Worm (Caenorhabditis elegans) whole organism, young adult: ENCODE data around the gene ZK550.6.

Source experiments
- B0019.2 ChIP-seq: fragments of 200-800 bp; sonication (Bioruptor generic); conservative IDR thresholded peaks from 2 replicates; pipeline ENCODE4 v1.3.6; 2022; ENCODE audit warnings: missing genetic modification reagents, missing genetic modification characterization, missing compliant biosample characterization
- F39B2.1 ChIP-seq: fragments of 200-800 bp; sonication (Bioruptor generic); IDR thresholded peaks from 2 replicates; pipeline ENCODE4 v1.3.6; 2022; ENCODE audit warnings: missing genetic modification reagents, missing genetic modification characterization, missing compliant biosample characterization
- F55B11.4 ChIP-seq: sonication (generic microtip); optimal IDR thresholded peaks from 2 replicates; lab custom pipeline; 2016; ENCODE audit warnings: missing compliant biosample characterization, missing genetic modification characterization, borderline replicate concordance; ENCODE audit not compliant: insufficient read depth
- T07F8.4 ChIP-seq: sonication (generic microtip); optimal IDR thresholded peaks from 2 replicates; lab custom pipeline; 2016; ENCODE audit warnings: mild to moderate bottlenecking, missing genetic modification characterization, moderate library complexity, missing compliant biosample characterization
- Y53F4B.3 ChIP-seq: fragments of 200-800 bp; sonication (Bioruptor generic); IDR thresholded peaks from 2 replicates; pipeline ENCODE4 v1.3.6; 2022; ENCODE audit warnings: missing genetic modification reagents, missing genetic modification characterization, missing compliant biosample characterization
- Y53G8AR.9 ChIP-seq: fragments of 200-800 bp; sonication (Bioruptor generic); conservative IDR thresholded peaks from 2 replicates; pipeline ENCODE4 v1.3.6; 2022; ENCODE audit warnings: missing genetic modification reagents, missing genetic modification characterization, missing compliant biosample characterization
- Y56A3A.18 ChIP-seq: fragments of 200-800 bp; sonication (Bioruptor generic); IDR thresholded peaks from 2 replicates; pipeline ENCODE4 v1.3.6; 2022; ENCODE audit warnings: missing genetic modification reagents, missing genetic modification characterization, missing compliant biosample characterization
- Y67H2A.10 ChIP-seq: fragments of 200-800 bp; sonication (Bioruptor generic); conservative IDR thresholded peaks from 2 replicates; pipeline ENCODE4 v1.3.6; 2022; ENCODE audit warnings: missing genetic modification reagents, missing genetic modification characterization, missing compliant biosample characterization
- akir-1 ChIP-seq: fragments of 200-800 bp; sonication (Bioruptor generic); optimal IDR thresholded peaks from 2 replicates; lab custom pipeline; 2018; ENCODE audit warnings: mild to moderate bottlenecking, missing genetic modification characterization, moderate library complexity, missing compliant biosample characterization
- ama-1 ChIP-seq, 3 experiments: fragments of 150-350 bp in 1 of 3; sonication (generic microtip) in 2 of 3; optimal IDR thresholded peaks; 2 replicates each; lab custom pipeline; 2014 to 2018; ENCODE audit warnings: missing biosample characterization in 2 of 3, missing genetic modification characterization in 2 of 3, missing genetic modification reagents in 2 of 3
- aptf-2 ChIP-seq: fragments of 200-800 bp; sonication (Bioruptor generic); conservative IDR thresholded peaks from 2 replicates; pipeline ENCODE4 v1.3.6; 2022; ENCODE audit warnings: missing genetic modification reagents, missing genetic modification characterization, missing compliant biosample characterization
- aptf-3 ChIP-seq: fragments of 200-800 bp; sonication (Bioruptor generic); IDR thresholded peaks from 2 replicates; pipeline ENCODE4 v1.3.6; 2022; ENCODE audit warnings: missing genetic modification characterization, missing compliant biosample characterization
- athp-1 ChIP-seq: sonication (generic microtip); optimal IDR thresholded peaks from 2 replicates; lab custom pipeline; 2017; ENCODE audit warnings: mild to moderate bottlenecking, missing genetic modification characterization, missing compliant biosample characterization
- bed-1 ChIP-seq: fragments of 200-800 bp; sonication (Bioruptor generic); IDR thresholded peaks from 2 replicates; pipeline ENCODE4 v1.3.6; 2022; ENCODE audit warnings: missing genetic modification reagents, missing genetic modification characterization, missing compliant biosample characterization
- cebp-2 ChIP-seq: fragments of 200-800 bp; sonication (Bioruptor generic); IDR thresholded peaks from 2 replicates; pipeline ENCODE4 v1.3.6; 2022; ENCODE audit warnings: missing genetic modification characterization, missing compliant biosample characterization
- ceh-100 ChIP-seq: fragments of 200-800 bp; sonication (Bioruptor generic); IDR thresholded peaks from 2 replicates; pipeline ENCODE4 v1.3.6; 2022; ENCODE audit warnings: missing genetic modification reagents, missing genetic modification characterization, missing compliant biosample characterization
- ceh-40 ChIP-seq: fragments of 200-800 bp; sonication (Bioruptor generic); IDR thresholded peaks from 2 replicates; pipeline ENCODE4 v1.3.6; 2022; ENCODE audit warnings: missing genetic modification characterization, missing compliant biosample characterization
- ceh-58 ChIP-seq: fragments of 200-800 bp; sonication (Bioruptor generic); IDR thresholded peaks from 2 replicates; pipeline ENCODE4 v1.3.6; 2022; ENCODE audit warnings: missing genetic modification characterization, missing compliant biosample characterization
- dpl-1 ChIP-seq: fragments of 150-350 bp; optimal IDR thresholded peaks from 2 replicates; lab custom pipeline; 2014; ENCODE audit warnings: missing biosample characterization, missing genetic modification reagents, missing genetic modification characterization
- efl-1 ChIP-seq: fragments of 150-350 bp; optimal IDR thresholded peaks from 2 replicates; lab custom pipeline; 2014; ENCODE audit warnings: missing biosample characterization, missing genetic modification reagents, missing genetic modification characterization
- egl-44 ChIP-seq: fragments of 200-800 bp; sonication (Bioruptor generic); IDR thresholded peaks from 2 replicates; pipeline ENCODE4 v1.3.6; 2022; ENCODE audit warnings: missing genetic modification reagents, missing genetic modification characterization, missing compliant biosample characterization
- ekl-4 ChIP-seq: fragments of 200-800 bp; sonication (Bioruptor generic); IDR thresholded peaks from 2 replicates; pipeline ENCODE4 v1.3.6; 2022; ENCODE audit warnings: missing genetic modification reagents, missing genetic modification characterization, missing compliant biosample characterization
- gei-17 ChIP-seq: fragments of 200-800 bp; sonication (Bioruptor generic); optimal IDR thresholded peaks from 2 replicates; lab custom pipeline; 2018; ENCODE audit warnings: mild to moderate bottlenecking, missing genetic modification characterization, missing compliant biosample characterization
- hmg-1.2 ChIP-seq: fragments of 200-800 bp; sonication (Bioruptor generic); IDR thresholded peaks from 2 replicates; pipeline ENCODE4 v1.3.6; 2022; ENCODE audit warnings: missing genetic modification reagents, missing genetic modification characterization, missing compliant biosample characterization
- lin-26 ChIP-seq: fragments of 200-800 bp; sonication (Bioruptor generic); IDR thresholded peaks from 2 replicates; pipeline ENCODE4 v1.3.6; 2022; ENCODE audit warnings: missing genetic modification reagents, missing genetic modification characterization, missing compliant biosample characterization
- lin-54 ChIP-seq: fragments of 200-800 bp; sonication (Bioruptor generic); optimal IDR thresholded peaks from 2 replicates; lab custom pipeline; 2018; ENCODE audit warnings: mild to moderate bottlenecking, missing genetic modification characterization, missing compliant biosample characterization
- madf-3 ChIP-seq: fragments of 200-800 bp; sonication (Bioruptor generic); IDR thresholded peaks from 2 replicates; pipeline ENCODE4 v1.3.6; 2022; ENCODE audit warnings: missing genetic modification reagents, missing genetic modification characterization, missing compliant biosample characterization
- madf-8 ChIP-seq: fragments of 200-800 bp; sonication (Bioruptor generic); conservative IDR thresholded peaks from 2 replicates; pipeline ENCODE4 v1.3.6; 2022; ENCODE audit warnings: missing genetic modification reagents, missing genetic modification characterization, missing compliant biosample characterization
- nfya-1 ChIP-seq: sonication (generic microtip); optimal IDR thresholded peaks from 2 replicates; lab custom pipeline; 2017; ENCODE audit warnings: antibody characterized with exemption, missing compliant biosample characterization, missing genetic modification characterization, borderline replicate concordance; ENCODE audit not compliant: insufficient read depth
- nhr-90 ChIP-seq: sonication (generic microtip); optimal IDR thresholded peaks from 2 replicates; lab custom pipeline; 2016; ENCODE audit warnings: missing genotype, mild to moderate bottlenecking, missing genetic modification characterization, missing compliant biosample characterization
- pbrm-1 ChIP-seq: fragments of 200-800 bp; sonication (Bioruptor generic); IDR thresholded peaks from 2 replicates; pipeline ENCODE4 v1.3.6; 2022; ENCODE audit warnings: missing genetic modification reagents, missing genetic modification characterization, missing compliant biosample characterization
- repo-1 ChIP-seq: sonication (generic microtip); optimal IDR thresholded peaks from 2 replicates; lab custom pipeline; 2017; ENCODE audit warnings: mild to moderate bottlenecking, missing genetic modification characterization, missing compliant biosample characterization
- sea-2 ChIP-seq: fragments of 200-800 bp; sonication (Bioruptor generic); IDR thresholded peaks from 2 replicates; pipeline ENCODE4 v1.3.6; 2022; ENCODE audit warnings: missing genetic modification characterization, missing compliant biosample characterization
- snpc-1.1 ChIP-seq: sonication (generic microtip); optimal IDR thresholded peaks from 2 replicates; lab custom pipeline; 2017; ENCODE audit warnings: missing genetic modification characterization, mild to moderate bottlenecking, missing compliant biosample characterization, antibody characterized with exemption, moderate library complexity, missing genotype, missing genetic modification reagents; ENCODE audit not compliant: insufficient read depth
- snpc-1.3 ChIP-seq: sonication (generic microtip); optimal IDR thresholded peaks from 2 replicates; lab custom pipeline; 2017; ENCODE audit warnings: missing genetic modification characterization, mild to moderate bottlenecking, missing compliant biosample characterization, antibody characterized with exemption, moderate library complexity, missing genotype, missing genetic modification reagents; ENCODE audit not compliant: insufficient read depth
- snpc-4 ChIP-seq, 5 experiments: fragments of 150-350 bp in 1 of 5; sonication (generic microtip) in 4 of 5; optimal IDR thresholded peaks; 2 replicates each; lab custom pipeline; 2014 to 2018; ENCODE audit warnings: missing genetic modification characterization in 5 of 5, missing biosample characterization in 3 of 5, antibody characterized with exemption in 2 of 5, mild to moderate bottlenecking in 2 of 5, missing compliant biosample characterization in 2 of 5, missing genotype in 2 of 5, moderate library complexity in 2 of 5, missing genetic modification reagents in 1 of 5
- sptf-2 ChIP-seq: fragments of 200-800 bp; sonication (Bioruptor generic); optimal IDR thresholded peaks from 2 replicates; lab custom pipeline; 2018; ENCODE audit warnings: mild to moderate bottlenecking, missing genetic modification characterization, missing compliant biosample characterization
- tlf-1 ChIP-seq: fragments of 200-800 bp; sonication (Bioruptor generic); optimal IDR thresholded peaks from 2 replicates; lab custom pipeline; 2018; ENCODE audit warnings: mild to moderate bottlenecking, missing genetic modification characterization, missing compliant biosample characterization
- unc-62 ChIP-seq: fragments of 150-350 bp; optimal IDR thresholded peaks from 2 replicates; lab custom pipeline; 2014; ENCODE audit warnings: missing biosample characterization, missing genetic modification reagents, missing genetic modification characterization
- zfh-2 ChIP-seq: fragments of 200-800 bp; sonication (Bioruptor generic); conservative IDR thresholded peaks from 2 replicates; pipeline ENCODE4 v1.3.6; 2022; ENCODE audit warnings: missing genetic modification reagents, missing genetic modification characterization, missing compliant biosample characterization
- ztf-26 ChIP-seq: sonication (generic microtip); optimal IDR thresholded peaks from 2 replicates; lab custom pipeline; 2017; ENCODE audit warnings: missing genetic modification characterization, missing compliant biosample characterization
- ztf-28 ChIP-seq: fragments of 200-800 bp; sonication (Bioruptor generic); IDR thresholded peaks from 2 replicates; pipeline ENCODE4 v1.3.6; 2022; ENCODE audit warnings: missing genetic modification reagents, missing genetic modification characterization, missing compliant biosample characterization

ZK550.6 gene

ce11 chrIV:17276705-17277458, 14.6 kb upstream of the ZK550.6 start, which contains the start of gene clec-196 (continued):
- TF ChIP-seq F39B2.1 (GFP tag; lab: Robert Waterston, UW) (no peak), akir-1 (no peak), Y53G8AR.9 (GFP tag; lab: Robert Waterston, UW) (no peak), ceh-40 (GFP tag; lab: Robert Waterston, UW) (no peak), pbrm-1 (GFP tag; lab: Robert Waterston, UW) (no peak), egl-44 (no peak), ekl-4 (GFP tag; lab: Robert Waterston, UW) (0 out of 2 replicates have a peak, but pooled peaks have one; percentile 7), lin-26 (GFP tag; lab: Robert Waterston, UW) (no peak), lin-54 (GFP tag; lab: Kevin White, UChicago) (peak; percentile 39), zfh-2 (GFP tag; lab: Robert Waterston, UW) (no peak), madf-3 (0 out of 2 replicates have a peak, but pooled peaks have one; percentile 22), T07F8.4 (tag; lab: Kevin White, UChicago) (no peak), ztf-26 (tag; lab: Kevin White, UChicago) (no peak)

- no peak for TF ChIP-seq gei-17 (GFP tag; lab: Kevin White, UChicago)
- no peak for TF ChIP-seq dpl-1 (GFP tag; lab: Kevin White, UChicago)
- no peak for TF ChIP-seq Y67H2A.10 (GFP tag; lab: Robert Waterston, UW)
- TF ChIP-seq Y56A3A.18 (GFP tag; lab: Robert Waterston, UW), result no peak
- no peak for TF ChIP-seq F55B11.4 (tag; lab: Kevin White, UChicago)
- no peak for TF ChIP-seq cebp-2
These were observed 13.0 kb upstream of the ZK550.6 start, which contains the start of gene lhfp-4 for ce11 chrIV:17275281-17275680. lhfp-4 (plus strand) TSS chrIV:17275581.

- peak; percentile 16 for TF ChIP-seq athp-1 (tag; lab: Kevin White, UChicago)
- peak; percentile 90 for TF ChIP-seq tlf-1 (GFP tag; lab: Kevin White, UChicago)
- peak; percentile 97 for TF ChIP-seq efl-1 (GFP tag; lab: Kevin White, UChicago)
- TF ChIP-seq gei-17 (GFP tag; lab: Kevin White, UChicago), result no peak
- TF ChIP-seq ama-1 (optimal IDR thresholded peaks at IDR 0.05; lab: Kevin White, UChicago), result no peak
- no peak for TF ChIP-seq ama-1 (GFP tag; optimal IDR thresholded peaks at IDR 0.05; lab: Kevin White, UChicago)
- TF ChIP-seq B0019.2 (GFP tag; lab: Robert Waterston, UW), result peak; percentile 66
- no peak for TF ChIP-seq ztf-28
- TF ChIP-seq snpc-1.3 (tag; lab: Kevin White, UChicago), result peak; percentile 41
- no peak for TF ChIP-seq aptf-3 (GFP tag; lab: Robert Waterston, UW)
- no peak for TF ChIP-seq repo-1 (tag; lab: Kevin White, UChicago)
- TF ChIP-seq nfya-1 (tag; lab: Kevin White, UChicago), result no peak
- no peak for TF ChIP-seq unc-62 (GFP tag; lab: Kevin White, UChicago)
- TF ChIP-seq Y53F4B.3, result no peak
- TF ChIP-seq nhr-90 (tag; lab: Kevin White, UChicago), result no peak
- TF ChIP-seq aptf-2 (GFP tag; lab: Robert Waterston, UW), result no peak
- TF ChIP-seq sptf-2 (GFP tag; lab: Kevin White, UChicago), result no peak
- TF ChIP-seq madf-8, result peak; percentile 95
- peak; percentile 35 for TF ChIP-seq snpc-4 (GFP tag; optimal IDR thresholded peaks at IDR 0.05; lab: Kevin White, UChicago)
- TF ChIP-seq snpc-4 (tag; optimal IDR thresholded peaks at IDR 0.05; lab: Kevin White, UChicago), result peak in 3 of 4 experiments; percentile 16 to 76 (median 71)
- TF ChIP-seq ceh-100 (GFP tag; lab: Robert Waterston, UW), result peak; percentile 51; the same call in 1 of the 2 replicates
- TF ChIP-seq sea-2 (GFP tag; lab: Robert Waterston, UW), result no peak
- TF ChIP-seq bed-1 (GFP tag; lab: Robert Waterston, UW), result no peak
- peak; percentile 52; the same call in 1 of the 2 replicates for TF ChIP-seq hmg-1.2
- TF ChIP-seq pbrm-1 (GFP tag; lab: Robert Waterston, UW), result no peak
- no peak for TF ChIP-seq ceh-58
- no peak for TF ChIP-seq snpc-1.1 (tag; lab: Kevin White, UChicago)
- no peak for TF ChIP-seq F55B11.4 (tag; lab: Kevin White, UChicago)
These were observed 11.4 kb upstream of the ZK550.6 start, which contains the start of gene gln-5 for ce11 chrIV:17273602-17274110. gln-5 (minus strand) TSS chrIV:17273652.
